Fruit fly (Drosophila melanogaster): ENCODE measurements around the gene rsh.

The rsh gene

DNA sequence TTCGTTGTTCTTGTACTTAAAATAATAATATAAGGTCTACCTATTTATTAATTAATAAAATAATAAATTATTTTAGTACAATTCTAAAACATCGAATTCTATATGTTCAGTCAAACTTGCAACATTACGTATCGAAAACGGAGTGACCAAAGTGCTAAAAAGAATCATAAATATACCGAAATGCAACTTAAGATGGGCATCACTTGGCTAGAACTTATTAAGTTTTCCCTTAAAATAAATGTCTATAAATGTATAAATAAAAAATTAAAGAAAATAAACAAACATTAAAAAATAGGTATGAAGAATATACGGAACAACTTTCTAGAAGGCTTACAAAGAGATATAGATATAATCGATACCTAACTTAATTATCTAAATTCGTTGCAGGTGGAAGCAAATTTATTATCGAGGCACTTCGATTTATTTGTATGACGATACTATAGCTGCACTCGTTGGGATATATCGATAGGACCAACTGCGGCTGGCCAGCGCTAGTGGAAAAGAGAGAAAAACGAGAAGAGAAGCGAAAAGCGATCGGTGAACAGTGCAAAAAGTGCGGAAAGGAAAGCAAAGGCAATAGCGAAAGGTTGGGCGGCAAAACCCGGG, 102.3 kb downstream of the rsh start, which contains the start of gene lic (continued):
- TF ChIP-seq kni (GFP tag; optimal IDR thresholded peaks at IDR 0.05) (no peak), tio (GFP tag; optimal IDR thresholded peaks at IDR 0.05) (no peak), CG7786 (GFP tag; optimal IDR thresholded peaks at IDR 0.05) (no peak), CG6765 (GFP tag; optimal IDR thresholded peaks at IDR 0.05) (no peak), amos (GFP tag; IDR thresholded peaks at IDR 0.05; ENCODE audit: partially characterized antibody) (peak; percentile 87), ERR (GFP tag; optimal IDR thresholded peaks at IDR 0.05) (no peak), vnd (GFP tag; IDR thresholded peaks at IDR 0.05; ENCODE audit: partially characterized antibody) (peak; percentile 71), CG12071 (GFP tag; optimal IDR thresholded peaks at IDR 0.05) (no peak), CG7963 (GFP tag; IDR thresholded peaks at IDR 0.05; ENCODE audit: partially characterized antibody) (peak; percentile 63; the same call in 2 of the 3 replicates), Lpt (GFP tag; optimal IDR thresholded peaks at IDR 0.05) (no peak), CG12155 (GFP tag; optimal IDR thresholded peaks at IDR 0.05) (no peak), CG16863 (GFP tag; optimal IDR thresholded peaks at IDR 0.05) (no peak), CG9437 (GFP tag; optimal IDR thresholded peaks at IDR 0.05) (peak; percentile 26), knrl (GFP tag; IDR thresholded peaks at IDR 0.05; ENCODE audit: partially characterized antibody) (peak; percentile 68; the same call in 2 of the 3 replicates), CG17612 (GFP tag; IDR thresholded peaks at IDR 0.05) (no peak), pzg (GFP tag; optimal IDR thresholded peaks at IDR 0.05) (peak; percentile 47), tup (GFP tag; optimal IDR thresholded peaks at IDR 0.05) (no peak), Ravus (GFP tag; IDR thresholded peaks at IDR 0.05) (no peak), gsb-n (tag; optimal IDR thresholded peaks at IDR 0.05) (no peak), HLH4C (GFP tag; IDR thresholded peaks at IDR 0.05; ENCODE audit: partially characterized antibody) (peak; percentile 73), CG9215 (GFP tag; IDR thresholded peaks at IDR 0.05) (no peak), row (GFP tag; IDR thresholded peaks at IDR 0.05) (peak; percentile 44; the same call in 2 of the 3 replicates), peb (GFP tag; IDR thresholded peaks at IDR 0.05) (no peak), crol (GFP tag; IDR thresholded peaks at IDR 0.05) (no peak), corto (GFP tag; optimal IDR thresholded peaks at IDR 0.05) (no peak), ato (GFP tag; IDR thresholded peaks at IDR 0.05; ENCODE audit: partially characterized antibody) (peak; percentile 88), HLHmδ (GFP tag; optimal IDR thresholded peaks at IDR 0.05) (no peak), Sox102F (GFP tag; optimal IDR thresholded peaks at IDR 0.05) (no peak), gce (GFP tag; IDR thresholded peaks at IDR 0.05) (no peak), CG6254 (GFP tag; optimal IDR thresholded peaks at IDR 0.05) (no peak), klu (GFP tag; IDR thresholded peaks at IDR 0.05) (no peak), CG2116 (GFP tag; optimal IDR thresholded peaks at IDR 0.05) (peak; percentile 77), MBD-R2 (GFP tag; IDR thresholded peaks at IDR 0.05) (peak; percentile 42), lab (GFP tag; optimal IDR thresholded peaks at IDR 0.05) (no peak), scrt (GFP tag; optimal IDR thresholded peaks at IDR 0.05) (no peak), CG3163 (GFP tag; optimal IDR thresholded peaks at IDR 0.05) (no peak), Spps (tag; optimal IDR thresholded peaks at IDR 0.05) (no peak), croc (GFP tag; conservative IDR thresholded peaks at IDR 0.05) (no peak), hb (GFP tag; IDR thresholded peaks at IDR 0.05; ENCODE audit: partially characterized antibody) (peak; percentile 77), CG10462 (GFP tag; optimal IDR thresholded peaks at IDR 0.05) (no peak), CG10366 (GFP tag; IDR thresholded peaks at IDR 0.05) (no peak), ara (GFP tag; IDR thresholded peaks at IDR 0.05) (no peak), ssp (GFP tag; IDR thresholded peaks at IDR 0.05) (0 out of 2 replicates have a peak, but pooled peaks have one; percentile 8), zen (tag; optimal IDR thresholded peaks at IDR 0.05) (no peak), mld (GFP tag; IDR thresholded peaks at IDR 0.05; ENCODE audit: partially characterized antibody) (peak; percentile 81; the same call in 1 of the 3 replicates), CG4282 (GFP tag; optimal IDR thresholded peaks at IDR 0.05) (no peak), chinmo (GFP tag; IDR thresholded peaks at IDR 0.05; ENCODE audit: partially characterized antibody) (peak; percentile 87), maf-S (GFP tag; optimal IDR thresholded peaks at IDR 0.05) (no peak), CG1602 (GFP tag; optimal IDR thresholded peaks at IDR 0.05) (no peak), ac (GFP tag; optimal IDR thresholded peaks at IDR 0.05) (no peak)
